Worm (Caenorhabditis elegans) whole organism, L4/young adult: ENCODE results near the gene mex-6.

Experiments used
- W03F9.2 ChIP-seq: fragments of 150-350 bp; optimal IDR thresholded peaks from 2 replicates; lab custom pipeline; 2014; ENCODE audit warnings: missing biosample characterization, missing genetic modification characterization
- dao-5 ChIP-seq: sonication (generic microtip); optimal IDR thresholded peaks from 2 replicates; lab custom pipeline; 2016; ENCODE audit warnings: missing genotype, missing genetic modification characterization, moderate library complexity, missing compliant biosample characterization
- him-1 ChIP-seq: sonication (generic microtip); optimal IDR thresholded peaks from 2 replicates; lab custom pipeline; 2016; ENCODE audit warnings: missing genotype, missing genetic modification reagents, missing genetic modification characterization, missing compliant biosample characterization

DNA sequence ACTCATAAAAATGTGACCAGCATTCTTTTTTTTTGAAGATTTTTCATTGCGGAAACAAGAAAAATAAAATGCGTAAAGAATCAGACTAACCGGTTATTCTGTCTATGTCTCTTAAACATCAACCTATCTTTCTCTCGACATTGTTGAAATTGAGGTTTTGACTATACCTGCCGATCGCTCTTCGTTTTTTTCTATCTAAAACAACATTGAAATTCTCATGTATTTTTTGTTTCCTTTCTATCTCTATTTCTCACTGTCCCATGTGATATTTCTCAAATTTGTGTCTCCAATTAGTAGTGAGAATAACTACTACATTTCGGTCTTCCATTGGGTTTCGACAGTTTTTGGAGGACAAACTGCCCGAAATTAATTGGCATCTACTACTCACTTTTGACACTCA, 36.9 kb downstream of the mex-6 start:
- TF ChIP-seq him-1 (no peak), dao-5 (tag; lab: Kevin White, UChicago) (no peak), W03F9.2 (tag; lab: Kevin White, UChicago) (no peak)
